Worm (Caenorhabditis elegans) whole organism, young adult: ENCODE data around the gene flp-3.

Source experiments
- egl-18 ChIP-seq: fragments of 200-800 bp; sonication (Bioruptor generic); IDR thresholded peaks from 2 replicates; pipeline ENCODE4 v1.3.6; 2022; ENCODE audit warnings: missing genetic modification reagents, missing genetic modification characterization, missing compliant biosample characterization
- ekl-4 ChIP-seq: fragments of 200-800 bp; sonication (Bioruptor generic); IDR thresholded peaks from 2 replicates; pipeline ENCODE4 v1.3.6; 2022; ENCODE audit warnings: missing genetic modification reagents, missing genetic modification characterization, missing compliant biosample characterization
- hsf-1 ChIP-seq: fragments of 200-800 bp; sonication (Bioruptor generic); IDR thresholded peaks from 2 replicates; pipeline ENCODE4 v1.3.6; 2022; ENCODE audit warnings: missing genetic modification reagents, missing genetic modification characterization, missing compliant biosample characterization
- lag-1 ChIP-seq: fragments of 200-800 bp; sonication (Bioruptor generic); IDR thresholded peaks from 2 replicates; pipeline ENCODE4 v1.3.6; 2022; ENCODE audit warnings: missing genetic modification reagents, missing genetic modification characterization, missing compliant biosample characterization
- mxl-1 ChIP-seq: sonication (generic microtip); optimal IDR thresholded peaks from 2 replicates; lab custom pipeline; 2016; ENCODE audit warnings: missing genetic modification characterization, missing compliant biosample characterization
- nhr-120 ChIP-seq: fragments of 200-800 bp; sonication (Bioruptor generic); IDR thresholded peaks from 2 replicates; pipeline ENCODE4 v1.3.6; 2022; ENCODE audit warnings: missing genetic modification characterization, missing compliant biosample characterization
- unc-62 ChIP-seq: fragments of 150-350 bp; optimal IDR thresholded peaks from 2 replicates; lab custom pipeline; 2014; ENCODE audit warnings: missing biosample characterization, missing genetic modification reagents, missing genetic modification characterization
- zim-3 ChIP-seq: sonication (generic microtip); optimal IDR thresholded peaks from 2 replicates; lab custom pipeline; 2017; ENCODE audit warnings: mild to moderate bottlenecking, missing genetic modification characterization, moderate library complexity, missing compliant biosample characterization

flp-3 gene

ce11 chrX:10044473-10044872, 48.3 kb downstream of the flp-3 start:
- TF ChIP-seq egl-18 (GFP tag; lab: Robert Waterston, UW): no peak
- TF ChIP-seq ekl-4 (GFP tag; lab: Robert Waterston, UW): no peak
- TF ChIP-seq lag-1 (GFP tag; lab: Robert Waterston, UW): no peak
- no peak for TF ChIP-seq nhr-120 (GFP tag; lab: Robert Waterston, UW)
- no peak for TF ChIP-seq hsf-1
- no peak for TF ChIP-seq zim-3 (tag; lab: Kevin White, UChicago)
- no peak for TF ChIP-seq unc-62 (GFP tag; lab: Kevin White, UChicago)
- no peak for TF ChIP-seq mxl-1 (tag; lab: Kevin White, UChicago)
